Fruit fly (Drosophila melanogaster) whole organism, adult: ENCODE measurements around the gene mRpL33.
"Not testable (repeated sequence)": the region's sequence is repeated elsewhere in the genome, so short reads cannot be mapped to it uniquely, and the experiment has no call there.

Source experiments
- CG11617 ChIP-seq: fragments of 200-800 bp; sonication (Bioruptor generic); optimal IDR thresholded peaks from 2 replicates; lab custom pipeline; 2017; ENCODE audit warnings: mild to moderate bottlenecking, missing biosample characterization, missing genetic modification reagents, missing genetic modification characterization
- CG12768 ChIP-seq: fragments of 200-800 bp; sonication (Bioruptor generic); optimal IDR thresholded peaks from 2 replicates; lab custom pipeline; 2017; ENCODE audit warnings: missing biosample characterization, missing genetic modification characterization, mild to moderate bottlenecking, moderate library complexity, missing genetic modification reagents
- CG14711 ChIP-seq: fragments of 200-800 bp; sonication (Bioruptor generic); optimal IDR thresholded peaks from 2 replicates; lab custom pipeline; 2018; ENCODE audit warnings: missing biosample characterization, mild to moderate bottlenecking, missing genetic modification characterization, moderate library complexity
- CG1620 ChIP-seq: fragments of 200-800 bp; sonication (Bioruptor generic); optimal IDR thresholded peaks from 2 replicates; lab custom pipeline; 2016; ENCODE audit warnings: missing biosample characterization, missing genetic modification characterization
- CG33017 ChIP-seq: fragments of 200-800 bp; sonication (Bioruptor generic); optimal IDR thresholded peaks from 2 replicates; lab custom pipeline; 2018; ENCODE audit warnings: missing biosample characterization, mild to moderate bottlenecking, missing genetic modification characterization, moderate library complexity
- CG5204 ChIP-seq: fragments of 200-800 bp; sonication (Bioruptor generic); optimal IDR thresholded peaks from 2 replicates; lab custom pipeline; 2016; ENCODE audit warnings: missing biosample characterization, missing genetic modification characterization
- CG7045 ChIP-seq: fragments of 200-800 bp; sonication (Bioruptor generic); optimal IDR thresholded peaks from 2 replicates; lab custom pipeline; 2017; ENCODE audit warnings: missing biosample characterization, mild to moderate bottlenecking, missing genetic modification characterization
- CG7101 ChIP-seq: fragments of 200-800 bp; sonication (Bioruptor generic); optimal IDR thresholded peaks from 2 replicates; lab custom pipeline; 2018; ENCODE audit warnings: missing biosample characterization, mild to moderate bottlenecking, missing genetic modification characterization, moderate library complexity
- Clk ChIP-seq: fragments of 200-800 bp; sonication (Bioruptor generic); optimal IDR thresholded peaks from 2 replicates; lab custom pipeline; 2017; ENCODE audit warnings: missing biosample characterization, missing genetic modification characterization
- Crg-1 ChIP-seq: fragments of 200-800 bp; sonication (Bioruptor generic); optimal IDR thresholded peaks from 2 replicates; lab custom pipeline; 2016; ENCODE audit warnings: missing biosample characterization, missing genetic modification characterization
- Hr96 ChIP-seq: fragments of 200-800 bp; sonication (Bioruptor generic); optimal IDR thresholded peaks from 2 replicates; lab custom pipeline; 2016; ENCODE audit warnings: missing biosample characterization, missing genetic modification characterization
- Mnt ChIP-seq: fragments of 200-800 bp; sonication (Bioruptor generic); optimal IDR thresholded peaks from 2 replicates; lab custom pipeline; 2016; ENCODE audit warnings: missing biosample characterization, mild to moderate bottlenecking, missing genetic modification characterization
- bab1 ChIP-seq: fragments of 200-800 bp; sonication (Bioruptor generic); optimal IDR thresholded peaks from 3 replicates; lab custom pipeline; 2019; ENCODE audit warnings: missing biosample characterization, mild to moderate bottlenecking, missing genetic modification characterization, moderate library complexity
- cic ChIP-seq: fragments of 200-800 bp; sonication (Bioruptor generic); optimal IDR thresholded peaks from 2 replicates; lab custom pipeline; 2017; ENCODE audit warnings: missing biosample characterization, mild to moderate bottlenecking, missing genetic modification characterization, moderate library complexity
- cnc ChIP-seq, 2 experiments: fragments of >200 bp; optimal IDR thresholded peaks; 2 replicates each; lab custom pipeline; 2017
- kay ChIP-seq: fragments of 200-800 bp; sonication (Bioruptor generic); peaks from one replicate; lab custom pipeline; 2016; ENCODE audit warnings: missing biosample characterization, missing genetic modification characterization, borderline replicate concordance
- ovo ChIP-seq: fragments of 200-800 bp; sonication (Bioruptor generic); optimal IDR thresholded peaks from 2 replicates; lab custom pipeline; 2016; ENCODE audit warnings: missing biosample characterization, missing genetic modification characterization
- pad ChIP-seq: fragments of 200-800 bp; sonication (Bioruptor generic); optimal IDR thresholded peaks from 3 replicates; lab custom pipeline; 2017; ENCODE audit warnings: missing biosample characterization, missing genetic modification characterization, mild to moderate bottlenecking, moderate library complexity, missing genetic modification reagents
- tj ChIP-seq: fragments of 200-800 bp; sonication (Bioruptor generic); optimal IDR thresholded peaks from 3 replicates; lab custom pipeline; 2017; ENCODE audit warnings: missing biosample characterization, mild to moderate bottlenecking, missing genetic modification characterization, moderate library complexity
- toe ChIP-seq: fragments of 200-800 bp; sonication (Bioruptor generic); optimal IDR thresholded peaks from 2 replicates; lab custom pipeline; 2016; ENCODE audit warnings: missing biosample characterization, missing genetic modification characterization

The mRpL33 gene

DNA sequence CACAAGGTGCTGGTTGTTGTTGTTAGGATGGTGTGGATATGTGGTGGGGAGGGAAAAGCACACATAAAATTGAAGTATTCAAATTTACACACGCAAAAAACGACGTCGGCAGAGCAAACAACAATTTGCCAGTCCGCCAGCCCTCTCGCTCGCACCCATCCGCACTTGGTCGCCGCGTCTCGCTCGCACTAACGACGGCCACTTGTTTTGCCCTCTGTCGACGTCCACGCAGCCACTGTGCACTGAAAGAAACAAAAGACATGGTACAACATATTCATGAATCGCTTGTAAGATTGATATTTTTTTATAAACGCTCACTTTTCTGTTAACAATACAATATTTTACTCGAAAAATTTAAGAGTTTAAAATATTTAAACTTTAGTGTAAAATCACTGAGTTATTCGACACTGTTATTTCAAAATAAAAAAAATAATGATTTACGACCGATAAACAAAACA, 1.9 kb upstream of the mRpL33 start:
- TF ChIP-seq Clk: peak; percentile 9
- TF ChIP-seq cic: no peak
- TF ChIP-seq CG14711 (tag; lab: Kevin White, UChicago): peak; percentile 74
- peak; percentile 68 for TF ChIP-seq CG5204 (GFP tag; lab: Kevin White, UChicago)
- TF ChIP-seq CG1620 (GFP tag; lab: Kevin White, UChicago): peak; percentile 19
- peak; percentile 8 for TF ChIP-seq pad
- TF ChIP-seq ovo: no peak
- no peak for TF ChIP-seq Crg-1 (GFP tag; lab: Kevin White, UChicago)
- TF ChIP-seq CG33017 (tag; lab: Kevin White, UChicago): peak; percentile 35
- peak; percentile 63 for TF ChIP-seq CG7045 (GFP tag; lab: Kevin White, UChicago)
- no peak for TF ChIP-seq CG12768 (GFP tag; lab: Kevin White, UChicago)
- peak; percentile 24 for TF ChIP-seq toe (GFP tag; lab: Kevin White, UChicago)
- peak; percentile 30 for TF ChIP-seq tj (GFP tag; lab: Kevin White, UChicago)
- peak; percentile 77 for TF ChIP-seq bab1 (GFP tag; lab: Kevin White, UChicago)
- peak; percentile 36 for TF ChIP-seq Hr96 (GFP tag; lab: Kevin White, UChicago)
- no peak for TF ChIP-seq kay (GFP tag; lab: Kevin White, UChicago)
- TF ChIP-seq cnc (optimal IDR thresholded peaks at IDR 0.05; lab: Kevin White, UChicago): no peak
- TF ChIP-seq CG11617: peak; percentile 71
- TF ChIP-seq CG7101 (tag; lab: Kevin White, UChicago): peak; percentile 75
- TF ChIP-seq Mnt: no peak

DNA sequence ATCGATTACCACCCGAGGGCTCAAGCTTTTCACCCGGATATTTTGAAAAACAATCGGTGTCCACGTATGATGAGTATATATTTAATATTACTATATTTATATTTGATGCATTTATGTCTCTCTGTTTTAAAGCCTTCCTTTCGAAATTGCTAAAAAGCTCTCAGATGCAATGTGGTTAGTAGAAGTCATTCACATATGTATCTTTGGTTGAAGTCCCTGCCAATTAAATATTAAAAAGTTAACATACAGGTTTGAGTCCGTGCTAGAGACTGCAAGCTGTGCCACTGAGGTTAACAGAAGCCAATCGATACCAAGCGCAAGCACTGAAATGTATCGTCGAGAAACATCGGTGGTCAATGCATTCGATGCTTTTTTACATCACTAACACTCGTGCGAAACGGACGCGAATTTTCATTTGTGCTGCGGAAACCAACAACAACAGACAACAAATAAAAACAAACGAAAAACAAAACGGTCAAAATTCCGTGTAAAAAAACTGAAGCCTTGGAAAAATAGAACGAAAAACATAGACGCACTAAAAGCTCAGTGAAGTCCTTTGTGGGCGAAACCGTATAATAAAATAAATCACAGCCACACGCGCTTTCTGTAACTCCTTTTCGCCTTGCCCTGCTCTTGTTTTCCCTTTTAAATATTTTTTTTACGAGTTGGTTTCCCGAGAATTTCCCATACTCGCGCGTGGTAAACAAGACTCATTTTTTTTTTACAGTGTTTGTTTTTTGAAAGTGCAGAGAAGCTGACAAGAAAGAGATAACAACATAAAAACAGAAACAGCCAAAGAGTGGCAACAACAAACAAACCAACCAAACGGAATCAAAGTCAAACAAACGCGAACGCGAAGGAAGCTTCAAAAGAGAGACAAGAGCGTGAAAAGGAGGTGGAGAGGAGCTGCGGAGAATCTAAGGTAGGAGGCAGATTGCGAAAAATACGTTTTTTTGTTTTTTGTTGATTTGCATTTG, 491 bp upstream of the mRpL33 start, which contains the start of gene norpA:
norpA (plus strand) TSS at position 393 of the 977 bp plus-strand sequence.
- TF ChIP-seq CG7101 (tag; lab: Kevin White, UChicago): peak; percentile 36
- no peak for TF ChIP-seq ovo
- peak; percentile 40 for TF ChIP-seq CG11617
- no peak for TF ChIP-seq cnc (optimal IDR thresholded peaks at IDR 0.05; lab: Kevin White, UChicago)
- TF ChIP-seq kay (GFP tag; lab: Kevin White, UChicago): no peak
- no peak for TF ChIP-seq CG12768 (GFP tag; lab: Kevin White, UChicago)
- no peak for TF ChIP-seq CG7045 (GFP tag; lab: Kevin White, UChicago)
- no peak for TF ChIP-seq Crg-1 (GFP tag; lab: Kevin White, UChicago)
- TF ChIP-seq Clk: no peak
- no peak for TF ChIP-seq tj (GFP tag; lab: Kevin White, UChicago)
- TF ChIP-seq Mnt: peak; percentile 66
- no peak for TF ChIP-seq toe (GFP tag; lab: Kevin White, UChicago)
- no peak for TF ChIP-seq pad
- TF ChIP-seq bab1 (GFP tag; lab: Kevin White, UChicago): peak; percentile 43
- no peak for TF ChIP-seq CG14711 (tag; lab: Kevin White, UChicago)
- no peak for TF ChIP-seq CG5204 (GFP tag; lab: Kevin White, UChicago)
- no peak for TF ChIP-seq cic
- TF ChIP-seq Hr96 (GFP tag; lab: Kevin White, UChicago): no peak
- no peak for TF ChIP-seq CG1620 (GFP tag; lab: Kevin White, UChicago)
- TF ChIP-seq CG33017 (tag; lab: Kevin White, UChicago): no peak

- peak; percentile 67 for TF ChIP-seq Mnt
Measured at dm6 chrX:4319240-4319639, 2.8 kb downstream of the mRpL33 start, which contains the start of gene NO66. Gene NO66, plus strand, starts transcription at chrX:4319438.

dm6 chrX:4318701-4319100, 3.3 kb downstream of the mRpL33 start, which contains the start of gene mei-9:
Gene mei-9, minus strand, starts transcription at chrX:4318801.
- TF ChIP-seq CG5204 (GFP tag; lab: Kevin White, UChicago); kay (GFP tag; lab: Kevin White, UChicago); Mnt: not testable (repeated sequence)

DNA sequence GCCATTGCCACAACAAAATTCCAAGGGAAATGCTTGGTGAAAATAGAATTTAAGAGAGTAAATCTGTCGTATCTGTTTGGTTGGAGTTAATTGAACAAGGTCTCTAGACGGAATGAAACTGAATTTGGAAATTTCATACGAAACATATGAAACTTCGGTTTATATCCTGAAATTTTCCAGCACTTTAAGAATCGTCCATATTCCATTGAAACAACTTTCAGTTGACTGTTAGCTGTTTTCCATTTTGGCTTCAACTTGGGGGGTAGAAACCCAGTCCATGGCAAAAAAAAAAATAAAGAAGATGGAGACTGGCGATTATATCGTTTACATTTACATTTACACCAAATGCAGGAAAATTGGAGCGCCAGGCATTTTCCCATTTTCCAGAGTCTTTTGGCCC, 10.3 kb downstream of the mRpL33 start, which contains the start of gene CG15579:
CG15579 (minus strand) TSS at position 101 of the 400 bp plus-strand sequence.
- TF ChIP-seq CG7101 (tag; lab: Kevin White, UChicago) (no peak), CG5204 (GFP tag; lab: Kevin White, UChicago) (no peak), CG11617 (no peak), pad (no peak), ovo (no peak), Crg-1 (GFP tag; lab: Kevin White, UChicago) (no peak), CG7045 (GFP tag; lab: Kevin White, UChicago) (no peak), CG12768 (GFP tag; lab: Kevin White, UChicago) (no peak)

DNA sequence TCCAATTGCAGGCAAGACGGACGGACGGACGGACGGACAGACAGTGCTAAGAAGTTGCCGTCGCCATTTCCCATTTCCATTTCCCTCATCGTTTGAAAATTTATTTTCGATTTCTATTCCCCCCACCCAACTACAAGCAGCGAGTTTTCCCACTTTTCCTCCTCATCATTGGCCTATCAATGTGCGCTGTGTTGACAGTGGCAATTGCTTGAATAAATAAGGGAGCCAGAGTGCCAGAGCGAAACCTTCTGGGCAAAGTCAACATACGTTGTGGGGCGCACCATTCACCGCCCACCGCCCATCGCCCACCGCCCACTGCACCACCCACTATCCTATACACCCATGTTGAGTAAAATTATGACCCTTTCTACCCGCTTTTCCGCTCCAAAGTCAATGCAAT, 16.1 kb downstream of the mRpL33 start:
- no peak for TF ChIP-seq toe (GFP tag; lab: Kevin White, UChicago)
- no peak for TF ChIP-seq cic
- no peak for TF ChIP-seq kay (GFP tag; lab: Kevin White, UChicago)
- TF ChIP-seq CG7101 (tag; lab: Kevin White, UChicago): no peak
- TF ChIP-seq pad: no peak
- no peak for TF ChIP-seq Mnt
- no peak for TF ChIP-seq Crg-1 (GFP tag; lab: Kevin White, UChicago)
- TF ChIP-seq CG1620 (GFP tag; lab: Kevin White, UChicago): no peak
- TF ChIP-seq Clk: no peak
- TF ChIP-seq Hr96 (GFP tag; lab: Kevin White, UChicago): no peak
